Fruit fly (Drosophila melanogaster): Measurements from ENCODE around the gene vanin-like.

The vanin-like gene

DNA sequence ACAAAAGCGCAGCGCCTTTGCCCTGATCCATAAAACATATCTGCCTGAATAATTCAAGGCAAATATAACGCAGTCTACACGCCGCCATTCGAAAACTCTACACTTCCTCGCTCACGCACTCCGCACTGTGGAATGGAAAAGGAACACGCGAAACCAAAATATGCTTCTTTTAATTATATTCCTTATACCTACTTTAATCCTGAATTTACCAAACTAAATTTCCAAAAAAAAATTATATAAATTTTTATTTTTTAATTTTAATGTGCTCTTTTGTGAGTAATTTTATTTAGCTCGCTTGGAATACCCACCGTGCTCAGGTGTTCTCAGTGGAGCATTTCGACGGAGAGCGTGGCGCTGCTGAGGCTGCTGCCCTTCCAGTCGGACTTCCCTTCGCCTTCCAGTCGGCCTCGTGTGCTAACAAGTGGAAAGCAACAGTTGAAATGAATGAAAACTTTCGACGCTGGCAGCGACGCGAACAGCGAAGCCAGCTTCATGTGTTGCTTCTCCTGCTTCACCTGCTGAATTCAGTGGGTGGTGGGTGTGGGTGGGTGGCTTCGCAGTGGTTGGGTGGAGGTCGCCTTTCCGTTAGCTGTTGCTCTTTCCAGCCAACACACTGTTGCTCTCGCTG lies 9.1 kb downstream of the vanin-like start (continued):
- TF ChIP-seq CG14441 (GFP tag; IDR thresholded peaks at IDR 0.05) (peak; percentile 88), psq (GFP tag; optimal IDR thresholded peaks at IDR 0.05) (no peak), Mad (GFP tag; optimal IDR thresholded peaks at IDR 0.05) (no peak), cas (GFP tag; IDR thresholded peaks at IDR 0.05) (peak; percentile 76), CG7357 (GFP tag; IDR thresholded peaks at IDR 0.05) (peak; percentile 79), CG15696 (tag; optimal IDR thresholded peaks at IDR 0.05) (no peak), CG10209 (GFP tag; optimal IDR thresholded peaks at IDR 0.05) (peak; percentile 79), ase (GFP tag; IDR thresholded peaks at IDR 0.05) (peak; percentile 88), CG1602 (GFP tag; optimal IDR thresholded peaks at IDR 0.05) (peak; percentile 54), NFAT (GFP tag; IDR thresholded peaks at IDR 0.05) (peak; percentile 73), CG2116 (GFP tag; optimal IDR thresholded peaks at IDR 0.05) (peak; percentile 30), CG13287 (GFP tag; IDR thresholded peaks at IDR 0.05; ENCODE audit: partially characterized antibody) (no peak), Nf-YA (GFP tag; IDR thresholded peaks at IDR 0.05) (peak; percentile 82), Hsf (GFP tag; optimal IDR thresholded peaks at IDR 0.05) (peak; percentile 48), CG10321 (GFP tag; IDR thresholded peaks at IDR 0.05) (peak; percentile 64; the same call in 1 of the 2 replicates), mam (GFP tag; optimal IDR thresholded peaks at IDR 0.05) (peak; percentile 9), Mes4 (GFP tag; optimal IDR thresholded peaks at IDR 0.05) (no peak), peb (GFP tag; IDR thresholded peaks at IDR 0.05) (peak; percentile 75), CG14710 (tag; optimal IDR thresholded peaks at IDR 0.05) (no peak), Oaz (GFP tag; IDR thresholded peaks at IDR 0.05) (peak; percentile 81), ttk (GFP tag; IDR thresholded peaks at IDR 0.05) (peak; percentile 90), CG6765 (GFP tag; optimal IDR thresholded peaks at IDR 0.05) (peak; percentile 45), ara (GFP tag; IDR thresholded peaks at IDR 0.05) (peak; percentile 81), CG10543 (GFP tag; optimal IDR thresholded peaks at IDR 0.05) (peak; percentile 22), Bgb (GFP tag; IDR thresholded peaks at IDR 0.05; ENCODE audit: partially characterized antibody) (no peak), CG5180 (GFP tag; optimal IDR thresholded peaks at IDR 0.05) (peak; percentile 24), C15 (GFP tag; IDR thresholded peaks at IDR 0.05) (peak; percentile 58; the same call in 1 of the 3 replicates), Adf1 (GFP tag; IDR thresholded peaks at IDR 0.05) (peak; percentile 96), ato (GFP tag; IDR thresholded peaks at IDR 0.05; ENCODE audit: partially characterized antibody) (no peak), CG16779 (GFP tag; IDR thresholded peaks at IDR 0.05) (peak; percentile 42; the same call in 1 of the 2 replicates), cad (GFP tag; optimal IDR thresholded peaks at IDR 0.05) (no peak), yki (optimal IDR thresholded peaks at IDR 0.05) (no peak)

DNA sequence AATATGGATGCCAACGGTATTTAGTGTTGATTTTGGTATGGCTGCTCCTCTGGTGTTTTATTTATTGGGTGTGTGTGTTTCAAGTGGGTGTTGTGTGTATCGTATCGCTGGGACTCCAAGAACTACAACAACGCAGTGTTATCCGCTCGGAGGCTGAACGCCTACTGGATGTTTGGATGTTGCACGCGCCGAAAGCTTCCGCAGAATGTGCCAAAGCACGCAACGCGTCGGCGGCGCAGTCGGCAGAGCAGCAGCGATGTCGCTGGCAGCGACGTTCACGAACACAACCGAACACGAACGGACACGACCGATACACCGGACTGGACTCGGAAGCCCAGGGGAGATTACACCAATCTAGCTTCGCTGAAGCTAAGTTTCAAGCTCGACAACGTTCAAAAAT lies 10.0 kb downstream of the vanin-like start, which contains the start of gene Ca-alpha1T:
Gene Ca-alpha1T, minus strand, starts transcription at position 152 of the 400 bp plus-strand sequence.
- TF ChIP-seq CG6689 (GFP tag; IDR thresholded peaks at IDR 0.05) = no peak
- no peak for TF ChIP-seq CG2712 (tag; optimal IDR thresholded peaks at IDR 0.05)
- TF ChIP-seq CG13123 (GFP tag; optimal IDR thresholded peaks at IDR 0.05) = no peak
- no peak for TF ChIP-seq knrl (GFP tag; IDR thresholded peaks at IDR 0.05; ENCODE audit: partially characterized antibody)
- no peak for TF ChIP-seq prd (optimal IDR thresholded peaks at IDR 0.05)
- TF ChIP-seq prd (GFP tag; IDR thresholded peaks at IDR 0.05) = no peak
- TF ChIP-seq Side (GFP tag; optimal IDR thresholded peaks at IDR 0.05) = no peak
- TF ChIP-seq kah (GFP tag; optimal IDR thresholded peaks at IDR 0.05) = no peak
- no peak for TF ChIP-seq run (tag; optimal IDR thresholded peaks at IDR 0.05)
- no peak for TF ChIP-seq her (GFP tag; optimal IDR thresholded peaks at IDR 0.05)
- TF ChIP-seq CG9932 (GFP tag; IDR thresholded peaks at IDR 0.05) = no peak
- TF ChIP-seq dpn (GFP tag; optimal IDR thresholded peaks at IDR 0.05) = no peak
- TF ChIP-seq CG13296 (GFP tag; optimal IDR thresholded peaks at IDR 0.05) = no peak
- TF ChIP-seq trem (tag; optimal IDR thresholded peaks at IDR 0.05) = no peak
- no peak for TF ChIP-seq Oli (tag; optimal IDR thresholded peaks at IDR 0.05)
- TF ChIP-seq CG8290 (GFP tag; optimal IDR thresholded peaks at IDR 0.05) = no peak
- TF ChIP-seq CG8290 (tag; optimal IDR thresholded peaks at IDR 0.05) = peak in 1 of 2 experiments; percentile 37
- no peak for TF ChIP-seq CG17568 (GFP tag; optimal IDR thresholded peaks at IDR 0.05)
- no peak for TF ChIP-seq bowl (GFP tag; IDR thresholded peaks at IDR 0.05)
- no peak for TF ChIP-seq CG17186 (GFP tag; optimal IDR thresholded peaks at IDR 0.05)
- TF ChIP-seq rib (GFP tag; IDR thresholded peaks at IDR 0.05) = no peak
- TF ChIP-seq CG15696 (tag; optimal IDR thresholded peaks at IDR 0.05) = no peak
- TF ChIP-seq Ssrp (tag; optimal IDR thresholded peaks at IDR 0.05) = no peak
